Worm (Caenorhabditis elegans) whole organism, young adult: ENCODE results near the gene K08H2.4.

ENCODE experiments used
- B0336.3 ChIP-seq: fragments of 200-800 bp; sonication (Bioruptor generic); IDR thresholded peaks from 2 replicates; pipeline ENCODE4 v1.3.6; 2022; ENCODE audit warnings: missing genetic modification characterization, missing compliant biosample characterization
- C17E4.6 ChIP-seq: fragments of 200-800 bp; sonication (Bioruptor generic); IDR thresholded peaks from 2 replicates; pipeline ENCODE4 v1.3.6; 2022; ENCODE audit warnings: missing genetic modification reagents, missing genetic modification characterization, missing compliant biosample characterization
- F23B12.7 ChIP-seq: sonication (generic microtip); optimal IDR thresholded peaks from 2 replicates; lab custom pipeline; 2017; ENCODE audit warnings: missing genetic modification characterization, mild to moderate bottlenecking, missing compliant biosample characterization, antibody characterized with exemption, moderate library complexity; ENCODE audit not compliant: insufficient read depth
- F49E8.2 ChIP-seq: sonication (generic microtip); optimal IDR thresholded peaks from 3 replicates; lab custom pipeline; 2017; ENCODE audit warnings: missing genetic modification characterization, mild to moderate bottlenecking, missing compliant biosample characterization, antibody characterized with exemption, moderate library complexity; ENCODE audit not compliant: insufficient read depth
- F55B11.4 ChIP-seq: sonication (generic microtip); optimal IDR thresholded peaks from 2 replicates; lab custom pipeline; 2016; ENCODE audit warnings: missing compliant biosample characterization, missing genetic modification characterization, borderline replicate concordance; ENCODE audit not compliant: insufficient read depth
- F57C9.4 ChIP-seq: sonication (generic microtip); optimal IDR thresholded peaks from 2 replicates; lab custom pipeline; 2017; ENCODE audit warnings: mild to moderate bottlenecking, missing genetic modification characterization, missing compliant biosample characterization
- K11D2.4 ChIP-seq: fragments of 200-800 bp; sonication (Bioruptor generic); IDR thresholded peaks from 2 replicates; pipeline ENCODE4 v1.3.6; 2022; ENCODE audit warnings: missing genetic modification reagents, missing genetic modification characterization, missing compliant biosample characterization
- Y53F4B.3 ChIP-seq: fragments of 200-800 bp; sonication (Bioruptor generic); IDR thresholded peaks from 2 replicates; pipeline ENCODE4 v1.3.6; 2022; ENCODE audit warnings: missing genetic modification reagents, missing genetic modification characterization, missing compliant biosample characterization
- Y67H2A.10 ChIP-seq: fragments of 200-800 bp; sonication (Bioruptor generic); conservative IDR thresholded peaks from 2 replicates; pipeline ENCODE4 v1.3.6; 2022; ENCODE audit warnings: missing genetic modification reagents, missing genetic modification characterization, missing compliant biosample characterization
- aptf-2 ChIP-seq: fragments of 200-800 bp; sonication (Bioruptor generic); conservative IDR thresholded peaks from 2 replicates; pipeline ENCODE4 v1.3.6; 2022; ENCODE audit warnings: missing genetic modification reagents, missing genetic modification characterization, missing compliant biosample characterization
- aptf-3 ChIP-seq: fragments of 200-800 bp; sonication (Bioruptor generic); IDR thresholded peaks from 2 replicates; pipeline ENCODE4 v1.3.6; 2022; ENCODE audit warnings: missing genetic modification characterization, missing compliant biosample characterization
- athp-1 ChIP-seq: sonication (generic microtip); optimal IDR thresholded peaks from 2 replicates; lab custom pipeline; 2017; ENCODE audit warnings: mild to moderate bottlenecking, missing genetic modification characterization, missing compliant biosample characterization
- bed-2 ChIP-seq: fragments of 200-800 bp; sonication (Bioruptor generic); IDR thresholded peaks from 2 replicates; pipeline ENCODE4 v1.3.6; 2022; ENCODE audit warnings: missing genetic modification reagents, missing genetic modification characterization, missing compliant biosample characterization
- cebp-2 ChIP-seq: fragments of 200-800 bp; sonication (Bioruptor generic); IDR thresholded peaks from 2 replicates; pipeline ENCODE4 v1.3.6; 2022; ENCODE audit warnings: missing genetic modification characterization, missing compliant biosample characterization
- ceh-27 ChIP-seq: fragments of 200-800 bp; sonication (Bioruptor generic); optimal IDR thresholded peaks from 2 replicates; lab custom pipeline; 2018; ENCODE audit warnings: mild to moderate bottlenecking, missing genetic modification characterization, moderate library complexity, missing compliant biosample characterization
- ceh-91 ChIP-seq: fragments of 200-800 bp; sonication (Bioruptor generic); IDR thresholded peaks from 2 replicates; pipeline ENCODE4 v1.3.6; 2022; ENCODE audit warnings: missing genetic modification reagents, missing genetic modification characterization, missing compliant biosample characterization
- die-1 ChIP-seq: sonication (generic microtip); optimal IDR thresholded peaks from 2 replicates; lab custom pipeline; 2016; ENCODE audit warnings: missing genotype, mild to moderate bottlenecking, missing genetic modification characterization, missing compliant biosample characterization
- dox-1 ChIP-seq: fragments of 200-800 bp; sonication (Bioruptor generic); IDR thresholded peaks from 2 replicates; pipeline ENCODE4 v1.3.6; 2022; ENCODE audit warnings: missing genetic modification reagents, missing genetic modification characterization, missing compliant biosample characterization
- egl-18 ChIP-seq: fragments of 200-800 bp; sonication (Bioruptor generic); IDR thresholded peaks from 2 replicates; pipeline ENCODE4 v1.3.6; 2022; ENCODE audit warnings: missing genetic modification reagents, missing genetic modification characterization, missing compliant biosample characterization
- egrh-3 ChIP-seq: fragments of 200-800 bp; sonication (Bioruptor generic); IDR thresholded peaks from 2 replicates; pipeline ENCODE4 v1.3.6; 2022; ENCODE audit warnings: missing genetic modification reagents, missing genetic modification characterization, missing compliant biosample characterization
- fkh-3 ChIP-seq: sonication (generic microtip); optimal IDR thresholded peaks from 2 replicates; lab custom pipeline; 2016; ENCODE audit warnings: mild to moderate bottlenecking, missing genetic modification characterization, missing compliant biosample characterization
- gei-17 ChIP-seq: fragments of 200-800 bp; sonication (Bioruptor generic); optimal IDR thresholded peaks from 2 replicates; lab custom pipeline; 2018; ENCODE audit warnings: mild to moderate bottlenecking, missing genetic modification characterization, missing compliant biosample characterization
- him-1 ChIP-seq: sonication (generic microtip); optimal IDR thresholded peaks from 2 replicates; lab custom pipeline; 2016; ENCODE audit warnings: missing genotype, missing genetic modification reagents, missing genetic modification characterization, missing compliant biosample characterization
- hlh-26 ChIP-seq: fragments of 200-800 bp; sonication (Bioruptor generic); conservative IDR thresholded peaks from 2 replicates; pipeline ENCODE4 v1.3.6; 2022; ENCODE audit warnings: missing genetic modification reagents, missing genetic modification characterization, missing compliant biosample characterization
- let-607 ChIP-seq, 2 experiments: fragments of 200-800 bp in 1 of 2; sonication (Bioruptor generic) in 1 of 2; sonication (generic microtip) in 1 of 2; optimal IDR thresholded peaks; 2 replicates each; lab custom pipeline; 2016 to 2018; ENCODE audit warnings: mild to moderate bottlenecking in 2 of 2, missing compliant biosample characterization in 2 of 2, missing genetic modification characterization in 2 of 2, moderate library complexity in 2 of 2, missing genotype in 1 of 2
- lir-1 ChIP-seq: fragments of 200-800 bp; sonication (Bioruptor generic); conservative IDR thresholded peaks from 2 replicates; pipeline ENCODE4 v1.3.6; 2022; ENCODE audit warnings: missing genetic modification reagents, missing genetic modification characterization, missing compliant biosample characterization
- madf-6 ChIP-seq: fragments of 200-800 bp; sonication (Bioruptor generic); IDR thresholded peaks from 2 replicates; pipeline ENCODE4 v1.3.6; 2022; ENCODE audit warnings: missing genetic modification reagents, missing genetic modification characterization, missing compliant biosample characterization
- mcd-1 ChIP-seq: fragments of 200-800 bp; sonication (Bioruptor generic); IDR thresholded peaks from 2 replicates; pipeline ENCODE4 v1.3.6; 2022; ENCODE audit warnings: missing genetic modification reagents, missing genetic modification characterization, missing compliant biosample characterization
- mxl-1 ChIP-seq: sonication (generic microtip); optimal IDR thresholded peaks from 2 replicates; lab custom pipeline; 2016; ENCODE audit warnings: missing genetic modification characterization, missing compliant biosample characterization
- nfyb-1 ChIP-seq: fragments of 200-800 bp; sonication (Bioruptor generic); IDR thresholded peaks from 2 replicates; pipeline ENCODE4 v1.3.6; 2022; ENCODE audit warnings: missing genetic modification reagents, missing genetic modification characterization, missing compliant biosample characterization
- nhr-120 ChIP-seq: fragments of 200-800 bp; sonication (Bioruptor generic); IDR thresholded peaks from 2 replicates; pipeline ENCODE4 v1.3.6; 2022; ENCODE audit warnings: missing genetic modification characterization, missing compliant biosample characterization
- nhr-179 ChIP-seq: sonication (generic microtip); optimal IDR thresholded peaks from 2 replicates; lab custom pipeline; 2016; ENCODE audit warnings: mild to moderate bottlenecking, missing genetic modification characterization, missing compliant biosample characterization
- pha-4 ChIP-seq: fragments of 150-350 bp; sonication (generic microtip); optimal IDR thresholded peaks from 2 replicates; lab custom pipeline; 2014; ENCODE audit warnings: missing biosample characterization, missing genetic modification reagents, missing genetic modification characterization
- rcor-1 ChIP-seq: fragments of 200-800 bp; sonication (Bioruptor generic); IDR thresholded peaks from 2 replicates; pipeline ENCODE4 v1.3.6; 2022; ENCODE audit warnings: missing genetic modification reagents, missing genetic modification characterization, missing compliant biosample characterization
- sdz-38 ChIP-seq: sonication (generic microtip); optimal IDR thresholded peaks from 2 replicates; lab custom pipeline; 2016; ENCODE audit warnings: missing genotype, missing genetic modification characterization, missing compliant biosample characterization
- unc-130 ChIP-seq: sonication (generic microtip); optimal IDR thresholded peaks from 2 replicates; lab custom pipeline; 2016; ENCODE audit warnings: missing genetic modification reagents, missing genetic modification characterization, missing compliant biosample characterization
- zfh-2 ChIP-seq: fragments of 200-800 bp; sonication (Bioruptor generic); conservative IDR thresholded peaks from 2 replicates; pipeline ENCODE4 v1.3.6; 2022; ENCODE audit warnings: missing genetic modification reagents, missing genetic modification characterization, missing compliant biosample characterization
- ztf-3 ChIP-seq: fragments of 200-800 bp; sonication (Bioruptor generic); optimal IDR thresholded peaks from 2 replicates; lab custom pipeline; 2018; ENCODE audit warnings: mild to moderate bottlenecking, missing genetic modification characterization, missing compliant biosample characterization
- ztf-6 ChIP-seq: fragments of 200-800 bp; sonication (Bioruptor generic); IDR thresholded peaks from 2 replicates; pipeline ENCODE4 v1.3.6; 2022; ENCODE audit warnings: missing genetic modification reagents, missing genetic modification characterization, missing compliant biosample characterization

K08H2.4 gene

ce11 chrX:13201401-13201800 lies 36.9 kb upstream of the K08H2.4 start, which contains the start of gene unc-9:
unc-9 (plus strand) TSS chrX:13201770.
- no peak for TF ChIP-seq rcor-1 (GFP tag; lab: Robert Waterston, UW)
- TF ChIP-seq pha-4 (tag; lab: Kevin White, UChicago) = no peak
- no peak for TF ChIP-seq nfyb-1 (GFP tag; lab: Robert Waterston, UW)
- TF ChIP-seq bed-2 (GFP tag; lab: Robert Waterston, UW) = no peak
- no peak for TF ChIP-seq lir-1 (GFP tag; lab: Robert Waterston, UW)
- no peak for TF ChIP-seq F55B11.4 (tag; lab: Kevin White, UChicago)
- no peak for TF ChIP-seq ztf-6 (GFP tag; lab: Robert Waterston, UW)
- no peak for TF ChIP-seq K11D2.4
- no peak for TF ChIP-seq mcd-1 (GFP tag; lab: Robert Waterston, UW)
- TF ChIP-seq aptf-2 (GFP tag; lab: Robert Waterston, UW) = no peak
- no peak for TF ChIP-seq him-1 (tag; lab: Kevin White, UChicago)
- TF ChIP-seq mxl-1 = no peak
- no peak for TF ChIP-seq nhr-179 (tag; lab: Kevin White, UChicago)
- no peak for TF ChIP-seq ztf-3 (GFP tag; lab: Kevin White, UChicago)
- TF ChIP-seq C17E4.6 (GFP tag; lab: Robert Waterston, UW) = no peak
- no peak for TF ChIP-seq F49E8.2 (tag; lab: Kevin White, UChicago)
- no peak for TF ChIP-seq hlh-26 (GFP tag; lab: Robert Waterston, UW)
- no peak for TF ChIP-seq aptf-3
- no peak for TF ChIP-seq cebp-2 (GFP tag; lab: Robert Waterston, UW)
- no peak for TF ChIP-seq zfh-2 (GFP tag; lab: Robert Waterston, UW)

DNA sequence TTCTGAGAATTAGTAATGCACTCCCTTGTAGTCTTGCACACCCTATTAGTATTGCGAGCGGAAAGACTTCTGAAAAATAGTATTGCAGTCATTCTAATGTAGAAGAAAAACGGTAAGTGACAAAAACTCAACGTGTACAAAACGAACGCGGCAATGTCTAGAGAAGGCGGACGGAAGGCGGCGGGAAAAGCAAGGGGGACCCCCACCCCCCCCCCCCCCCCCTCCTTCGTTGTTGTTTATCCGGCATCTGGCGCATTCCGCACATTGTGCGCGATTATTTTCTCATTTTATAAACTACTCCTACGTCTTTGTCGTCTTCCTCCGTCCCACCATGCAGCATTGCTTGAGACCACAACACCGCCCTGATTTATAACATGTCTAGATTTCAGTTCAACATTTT lies 36.0 kb upstream of the K08H2.4 start:
- TF ChIP-seq unc-130 (GFP tag; lab: Kevin White, UChicago) (no peak), egrh-3 (GFP tag; lab: Robert Waterston, UW) (peak; percentile 48; the same call in 1 of the 2 replicates), zfh-2 (GFP tag; lab: Robert Waterston, UW) (peak; percentile 89)

ce11 chrX:13206011-13206410 lies 32.3 kb upstream of the K08H2.4 start:
- TF ChIP-seq sdz-38 (tag; lab: Kevin White, UChicago) = no peak
- TF ChIP-seq die-1 = no peak
- TF ChIP-seq Y53F4B.3 (GFP tag; lab: Robert Waterston, UW) = no peak
- no peak for TF ChIP-seq mxl-1
- TF ChIP-seq dox-1 (GFP tag; lab: Robert Waterston, UW) = no peak
- no peak for TF ChIP-seq madf-6 (GFP tag; lab: Robert Waterston, UW)
- TF ChIP-seq nhr-120 (GFP tag; lab: Robert Waterston, UW) = no peak
- no peak for TF ChIP-seq egl-18 (GFP tag; lab: Robert Waterston, UW)
- TF ChIP-seq ceh-27 (GFP tag; lab: Kevin White, UChicago) = no peak
- no peak for TF ChIP-seq fkh-3
- no peak for TF ChIP-seq ceh-91 (GFP tag; lab: Robert Waterston, UW)
- TF ChIP-seq F57C9.4 (tag; lab: Kevin White, UChicago) = no peak
- no peak for TF ChIP-seq B0336.3 (GFP tag; lab: Robert Waterston, UW)
- no peak for TF ChIP-seq let-607 (tag; optimal IDR thresholded peaks at IDR 0.05; lab: Kevin White, UChicago)
- no peak for TF ChIP-seq Y67H2A.10 (GFP tag; lab: Robert Waterston, UW)
- no peak for TF ChIP-seq athp-1 (tag; lab: Kevin White, UChicago)
- no peak for TF ChIP-seq gei-17 (GFP tag; lab: Kevin White, UChicago)
- TF ChIP-seq F23B12.7 (tag; lab: Kevin White, UChicago) = no peak
